Worm (Caenorhabditis elegans) whole organism, L2 larva: Measurements from ENCODE around the gene ZK930.2.
A peak's percentile ranks its signal among the peaks of the same experiment; 100 is the strongest.

ENCODE experiments used
- Y55F3AM.14 ChIP-seq: fragments of 200-800 bp; sonication (Bioruptor generic); optimal IDR thresholded peaks from 2 replicates; lab custom pipeline; 2018; ENCODE audit warnings: mild to moderate bottlenecking, missing genetic modification characterization, missing compliant biosample characterization
- ZK546.5 ChIP-seq: sonication (generic microtip); optimal IDR thresholded peaks from 2 replicates; lab custom pipeline; 2017; ENCODE audit warnings: missing biosample characterization, missing genetic modification characterization
- aly-2 ChIP-seq: fragments of 150-350 bp; optimal IDR thresholded peaks from 2 replicates; lab custom pipeline; 2014; ENCODE audit warnings: missing biosample characterization, missing genetic modification characterization
- ama-1 ChIP-seq: fragments of 150-350 bp; optimal IDR thresholded peaks from 2 replicates; lab custom pipeline; 2018; ENCODE audit warnings: inconsistent platforms
- ceh-16 ChIP-seq: fragments of 150-350 bp; optimal IDR thresholded peaks from 2 replicates; lab custom pipeline; 2014; ENCODE audit warnings: missing biosample characterization, missing genetic modification characterization
- dmd-4 ChIP-seq: sonication (generic microtip); optimal IDR thresholded peaks from 2 replicates; lab custom pipeline; 2017; ENCODE audit warnings: missing biosample characterization, missing genetic modification characterization
- egl-27 ChIP-seq: sonication (generic microtip); optimal IDR thresholded peaks from 3 replicates; lab custom pipeline; 2017; ENCODE audit warnings: missing biosample characterization, missing genetic modification reagents, missing genetic modification characterization
- elt-1 ChIP-seq: fragments of 150-350 bp; optimal IDR thresholded peaks from 2 replicates; lab custom pipeline; 2014; ENCODE audit warnings: missing biosample characterization, missing genetic modification characterization
- elt-3 ChIP-seq: sonication (generic microtip); optimal IDR thresholded peaks from 2 replicates; lab custom pipeline; 2017; ENCODE audit warnings: missing biosample characterization, missing genetic modification characterization
- fos-1 ChIP-seq: fragments of 150-350 bp; optimal IDR thresholded peaks from 2 replicates; lab custom pipeline; 2014; ENCODE audit warnings: missing biosample characterization, missing genetic modification characterization
- gmeb-1 ChIP-seq: fragments of 150-350 bp; optimal IDR thresholded peaks from 2 replicates; lab custom pipeline; 2014; ENCODE audit warnings: missing biosample characterization, missing genetic modification characterization
- lin-11 ChIP-seq: fragments of 150-350 bp; sonication (generic microtip); optimal IDR thresholded peaks from 2 replicates; lab custom pipeline; 2014; ENCODE audit warnings: missing biosample characterization, missing genetic modification characterization, inconsistent platforms, mixed read lengths
- lin-13 ChIP-seq: fragments of 150-350 bp; optimal IDR thresholded peaks from 2 replicates; lab custom pipeline; 2014; ENCODE audit warnings: missing biosample characterization, missing genetic modification reagents, missing genetic modification characterization
- lin-39 ChIP-seq: fragments of 150-350 bp; optimal IDR thresholded peaks from 2 replicates; lab custom pipeline; 2014; ENCODE audit warnings: missing biosample characterization, missing genetic modification reagents, missing genetic modification characterization
- mbf-1 ChIP-seq: sonication (generic microtip); optimal IDR thresholded peaks from 2 replicates; lab custom pipeline; 2017; ENCODE audit warnings: missing biosample characterization, missing genetic modification characterization
- nhr-10 ChIP-seq: sonication (generic microtip); optimal IDR thresholded peaks from 2 replicates; lab custom pipeline; 2017; ENCODE audit warnings: missing biosample characterization, missing genetic modification characterization
- nhr-129 ChIP-seq: fragments of 150-350 bp; optimal IDR thresholded peaks from 2 replicates; lab custom pipeline; 2014; ENCODE audit warnings: missing biosample characterization, missing genetic modification characterization
- nhr-23 ChIP-seq: fragments of 150-350 bp; optimal IDR thresholded peaks from 2 replicates; lab custom pipeline; 2014; ENCODE audit warnings: missing biosample characterization, missing genetic modification reagents, missing genetic modification characterization
- nhr-25 ChIP-seq: fragments of 150-350 bp; sonication (generic microtip); optimal IDR thresholded peaks from 3 replicates; lab custom pipeline; 2014; ENCODE audit warnings: missing biosample characterization, missing genetic modification characterization
- nhr-6 ChIP-seq: fragments of 150-350 bp; optimal IDR thresholded peaks from 2 replicates; lab custom pipeline; 2014; ENCODE audit warnings: missing biosample characterization, missing genetic modification characterization
- nhr-77 ChIP-seq: fragments of 150-350 bp; optimal IDR thresholded peaks from 2 replicates; lab custom pipeline; 2014; ENCODE audit warnings: missing biosample characterization, missing genetic modification characterization
- peb-1 ChIP-seq: fragments of 150-350 bp; optimal IDR thresholded peaks from 2 replicates; lab custom pipeline; 2014; ENCODE audit warnings: missing biosample characterization, missing genetic modification characterization
- sem-4 ChIP-seq: fragments of 150-350 bp; optimal IDR thresholded peaks from 2 replicates; lab custom pipeline; 2014; ENCODE audit warnings: missing biosample characterization, missing genetic modification reagents, missing genetic modification characterization
- skn-1 ChIP-seq: sonication (generic microtip); optimal IDR thresholded peaks from 2 replicates; lab custom pipeline; 2017; ENCODE audit warnings: missing biosample characterization, missing genetic modification characterization
- sma-3 ChIP-seq: sonication (generic microtip); optimal IDR thresholded peaks from 2 replicates; lab custom pipeline; 2016; ENCODE audit warnings: missing genetic modification reagents, missing genetic modification characterization, missing compliant biosample characterization
- sma-9 ChIP-seq, 2 experiments: fragments of 150-350 bp in 1 of 2; sonication (generic microtip) in 1 of 2; optimal IDR thresholded peaks; 2 replicates each; lab custom pipeline; 2014 to 2016; ENCODE audit warnings: missing genetic modification characterization in 2 of 2, mild to moderate bottlenecking in 1 of 2, missing biosample characterization in 1 of 2, missing compliant biosample characterization in 1 of 2, missing genetic modification reagents in 1 of 2, moderate library complexity in 1 of 2
- snpc-4 ChIP-seq: fragments of 150-350 bp; optimal IDR thresholded peaks from 2 replicates; lab custom pipeline; 2014; ENCODE audit warnings: missing biosample characterization, missing genetic modification characterization
- unc-39 ChIP-seq: fragments of 150-350 bp; optimal IDR thresholded peaks from 2 replicates; lab custom pipeline; 2014; ENCODE audit warnings: missing biosample characterization, missing genetic modification characterization
- unc-55 ChIP-seq: fragments of 150-350 bp; sonication (generic microtip); optimal IDR thresholded peaks from 3 replicates; lab custom pipeline; 2014; ENCODE audit warnings: missing biosample characterization, missing genetic modification reagents, missing genetic modification characterization
- unc-62 ChIP-seq: fragments of 150-350 bp; optimal IDR thresholded peaks from 2 replicates; lab custom pipeline; 2014; ENCODE audit warnings: missing biosample characterization, missing genetic modification reagents, missing genetic modification characterization
- zag-1 ChIP-seq: fragments of 150-350 bp; optimal IDR thresholded peaks from 2 replicates; lab custom pipeline; 2014; ENCODE audit warnings: missing biosample characterization, missing genetic modification characterization
- ztf-1 ChIP-seq: fragments of 200-800 bp; sonication (Bioruptor generic); conservative IDR thresholded peaks from 2 replicates; pipeline ENCODE4 v1.3.6; 2022; ENCODE audit warnings: missing genetic modification characterization, missing compliant biosample characterization
- ztf-11 ChIP-seq: sonication (generic microtip); optimal IDR thresholded peaks from 2 replicates; lab custom pipeline; 2017; ENCODE audit warnings: missing biosample characterization, missing genetic modification characterization
- ztf-4 ChIP-seq: fragments of 150-350 bp; optimal IDR thresholded peaks from 2 replicates; lab custom pipeline; 2014; ENCODE audit warnings: missing biosample characterization, missing genetic modification characterization

ZK930.2 gene

DNA sequence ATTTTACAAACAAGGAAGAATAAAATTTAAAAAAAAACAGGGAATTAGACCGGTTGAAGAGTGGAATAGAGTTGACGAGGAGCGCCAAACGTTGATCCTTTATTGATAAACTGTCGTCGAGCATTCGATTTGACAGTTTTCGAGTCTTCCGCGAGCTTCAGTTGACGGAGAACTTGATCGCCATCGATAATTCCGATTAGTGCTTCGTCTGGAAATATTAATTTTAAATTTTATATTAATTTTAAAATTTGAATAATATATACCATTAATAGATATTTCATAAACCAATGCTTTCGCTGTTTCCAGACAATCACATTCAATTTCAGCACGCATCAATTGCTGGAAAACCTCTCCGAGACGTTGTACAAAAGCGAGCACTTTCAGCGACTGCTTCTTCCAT is 27.6 kb downstream of the ZK930.2 start, which contains the start of gene K12D12.4:
Gene K12D12.4, minus strand, starts transcription at position 101 of the 400 bp plus-strand sequence.
- TF ChIP-seq unc-55 (GFP tag; lab: Kevin White, UChicago) (no peak), ceh-16 (tag; lab: Kevin White, UChicago) (no peak), fos-1 (tag; lab: Kevin White, UChicago) (no peak), lin-39 (tag; lab: Kevin White, UChicago) (no peak), nhr-129 (tag; lab: Kevin White, UChicago) (no peak), lin-13 (no peak)

DNA sequence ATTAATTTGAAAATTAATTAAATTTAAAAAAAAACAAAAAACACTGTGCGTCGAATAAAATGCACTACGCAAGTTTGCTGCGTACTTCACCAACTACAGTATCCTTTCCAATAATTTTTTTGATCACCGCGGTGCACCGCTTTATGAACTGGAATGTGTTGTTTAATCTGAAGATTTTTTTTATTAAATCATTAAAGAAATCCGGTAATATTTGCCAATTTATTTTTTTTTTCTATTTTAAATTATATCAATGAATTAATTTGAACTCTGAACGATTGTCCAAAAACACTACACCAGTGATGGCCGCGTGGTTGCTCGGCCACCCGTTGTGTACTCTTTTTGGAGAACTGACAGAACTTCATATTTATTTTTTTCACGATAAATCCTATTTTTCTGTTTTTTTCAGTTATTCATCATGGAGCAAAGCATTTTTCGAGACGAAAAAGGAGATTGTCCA is 32.6 kb downstream of the ZK930.2 start, which contains the start of gene K12D12.5:
Gene K12D12.5, plus strand, starts transcription at position 407 of the 457 bp plus-strand sequence.
- TF ChIP-seq aly-2 (tag; lab: Kevin White, UChicago), result no peak
- no peak for TF ChIP-seq peb-1
- TF ChIP-seq nhr-23, result no peak
- TF ChIP-seq sma-9 (GFP tag; optimal IDR thresholded peaks at IDR 0.05; lab: Kevin White, UChicago), result no peak
- no peak for TF ChIP-seq sma-9 (tag; optimal IDR thresholded peaks at IDR 0.05; lab: Kevin White, UChicago)
- TF ChIP-seq fos-1 (tag; lab: Kevin White, UChicago), result no peak
- TF ChIP-seq sem-4, result no peak
- TF ChIP-seq nhr-10, result no peak
- no peak for TF ChIP-seq lin-39 (tag; lab: Kevin White, UChicago)
- no peak for TF ChIP-seq elt-1 (tag; lab: Kevin White, UChicago)
- TF ChIP-seq mbf-1 (tag; lab: Kevin White, UChicago), result no peak
- no peak for TF ChIP-seq unc-39
- TF ChIP-seq elt-3 (tag; lab: Kevin White, UChicago), result no peak
- no peak for TF ChIP-seq ceh-16 (tag; lab: Kevin White, UChicago)
- TF ChIP-seq unc-62 (GFP tag; lab: Kevin White, UChicago), result no peak
- no peak for TF ChIP-seq lin-11 (tag; lab: Kevin White, UChicago)
- no peak for TF ChIP-seq egl-27 (tag; lab: Kevin White, UChicago)

DNA sequence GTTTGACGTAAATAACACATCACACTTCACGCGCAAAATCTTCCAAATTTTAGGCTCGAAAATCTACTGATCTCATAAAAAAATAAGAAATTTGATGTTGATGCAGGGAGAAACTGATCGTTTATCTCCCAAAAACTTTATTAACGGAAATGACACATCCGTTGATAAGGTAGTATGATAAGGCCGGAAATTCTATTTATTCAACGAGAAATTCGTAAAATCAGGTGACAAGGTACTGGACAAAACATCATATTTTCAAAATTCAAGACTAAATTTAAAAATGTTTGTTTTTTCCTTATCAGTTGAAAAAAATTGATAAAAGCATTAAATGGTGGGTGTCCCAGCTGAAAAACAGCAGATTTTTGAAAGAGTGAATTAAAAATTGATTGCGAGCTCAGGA is 33.4 kb downstream of the ZK930.2 start:
- TF ChIP-seq fos-1 (tag; lab: Kevin White, UChicago) (peak; percentile 26), sma-3 (GFP tag; lab: Kevin White, UChicago) (no peak), ztf-11 (tag; lab: Kevin White, UChicago) (no peak), ztf-1 (GFP tag; lab: Robert Waterston, UW) (no peak), nhr-6 (tag; lab: Kevin White, UChicago) (no peak), gmeb-1 (tag; lab: Kevin White, UChicago) (peak; percentile 11), Y55F3AM.14 (no peak), nhr-25 (tag; lab: Kevin White, UChicago) (no peak), zag-1 (tag; lab: Kevin White, UChicago) (no peak)

DNA sequence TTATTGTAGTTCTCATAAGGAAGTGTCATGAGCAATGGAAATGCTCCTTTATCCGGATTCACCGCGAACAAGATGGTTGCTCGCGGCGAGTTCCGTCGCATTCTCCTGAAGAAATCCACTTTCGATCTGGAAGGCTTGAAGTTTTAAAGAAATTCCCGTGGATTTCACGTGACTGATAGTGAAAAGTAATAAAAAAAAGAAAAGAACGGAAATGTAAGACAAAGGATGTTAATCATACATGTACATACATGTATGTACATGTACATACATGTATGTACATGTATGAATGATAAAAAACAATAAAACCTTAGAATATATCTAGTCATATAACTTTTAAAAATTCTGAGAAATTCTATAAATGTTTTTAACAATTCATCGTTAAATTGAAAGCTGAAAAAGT is 36.9 kb downstream of the ZK930.2 start, which contains the start of gene clh-1:
Gene clh-1, minus strand, starts transcription at position 101 of the 400 bp plus-strand sequence.
- TF ChIP-seq lin-13, result no peak
- no peak for TF ChIP-seq sma-3 (GFP tag; lab: Kevin White, UChicago)
- TF ChIP-seq egl-27 (tag; lab: Kevin White, UChicago), result no peak

DNA sequence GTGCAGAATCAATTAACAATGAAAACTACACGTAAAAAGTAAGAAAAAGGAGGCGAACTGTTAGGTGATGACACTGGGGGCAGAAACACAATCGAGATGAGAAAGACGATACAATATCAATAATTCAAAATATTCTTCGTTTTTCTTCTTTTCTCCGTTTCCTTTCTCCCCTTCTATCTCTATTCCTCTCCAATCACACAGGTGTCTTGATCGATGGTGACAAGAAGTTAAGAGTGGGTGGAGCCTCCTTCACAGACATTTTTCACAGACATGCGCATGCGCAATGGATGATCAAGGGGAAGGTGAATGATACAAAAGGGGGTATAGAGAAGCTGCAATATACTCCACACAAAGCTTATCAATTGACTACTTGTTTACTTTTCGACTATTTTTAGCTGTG is 38.5 kb downstream of the ZK930.2 start:
- TF ChIP-seq ztf-1 (GFP tag; lab: Robert Waterston, UW) (no peak), ZK546.5 (tag; lab: Kevin White, UChicago) (no peak), snpc-4 (tag; lab: Kevin White, UChicago) (no peak), nhr-77 (tag; lab: Kevin White, UChicago) (no peak), ztf-4 (tag; lab: Kevin White, UChicago) (no peak), egl-27 (tag; lab: Kevin White, UChicago) (no peak), skn-1 (tag; lab: Kevin White, UChicago) (no peak), unc-62 (GFP tag; lab: Kevin White, UChicago) (no peak)

DNA sequence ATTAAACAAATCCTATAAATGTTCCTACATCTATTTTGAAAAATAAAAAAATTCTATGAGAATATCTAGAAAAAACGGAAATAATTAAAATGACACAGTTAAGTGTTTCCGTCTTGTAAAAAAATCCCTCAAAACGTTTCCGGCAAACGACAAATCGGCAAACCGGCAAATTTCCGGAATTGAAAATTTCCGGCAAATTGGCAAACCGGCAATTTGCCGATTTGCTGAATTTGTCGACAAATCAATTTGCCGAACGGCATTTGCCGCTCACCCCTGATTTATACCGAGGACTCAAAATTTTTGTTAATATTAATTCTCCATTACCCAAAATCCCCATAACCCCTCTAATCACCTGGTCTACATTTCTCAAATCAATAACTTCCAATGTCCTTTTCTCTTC is 40.1 kb downstream of the ZK930.2 start:
- TF ChIP-seq lin-13 (no peak), dmd-4 (tag; lab: Kevin White, UChicago) (no peak), ama-1 (no peak), skn-1 (tag; lab: Kevin White, UChicago) (no peak)
